Worm (Caenorhabditis elegans): ENCODE results near the gene F23F12.12.

ce11 chrIII:6507832-6508231, at the start of gene F23F12.12:
- TF ChIP-seq ceh-43 (GFP tag; optimal IDR thresholded peaks at IDR 0.05) (no peak), hlh-1 (tag; optimal IDR thresholded peaks at IDR 0.05) (no peak), nhr-28 (tag; optimal IDR thresholded peaks at IDR 0.05) (no peak), mab-5 (tag; optimal IDR thresholded peaks at IDR 0.05) (no peak), sem-2 (GFP tag; optimal IDR thresholded peaks at IDR 0.05) (no peak), pha-4 (tag; optimal IDR thresholded peaks at IDR 0.05) (no peak), nhr-12 (tag; optimal IDR thresholded peaks at IDR 0.05) (no peak)

Measured in whole organism, mixed stage, embryonic.